Worm (Caenorhabditis elegans): ENCODE measurements around the gene C36C5.14.

The C36C5.14 gene

ce11 chrV:3124912-3125311, 40.4 kb downstream of the C36C5.14 start, which contains the start of gene Y73C8C.12:
Gene Y73C8C.12 (plus strand): TSS chrV:3125212.
- TF ChIP-seq pha-2 (tag; optimal IDR thresholded peaks at IDR 0.05) (no peak), dmd-4 (tag; optimal IDR thresholded peaks at IDR 0.05; ENCODE audit: borderline replicate concordance) (no peak), syd-9 (tag; optimal IDR thresholded peaks at IDR 0.05) (no peak), ceh-31 (tag; optimal IDR thresholded peaks at IDR 0.05) (no peak), pat-9 (tag; optimal IDR thresholded peaks at IDR 0.05) (no peak), ceh-45 (GFP tag; IDR thresholded peaks at IDR 0.05) (no peak), ref-2 (tag; optimal IDR thresholded peaks at IDR 0.05) (no peak), ceh-48 (tag; optimal IDR thresholded peaks at IDR 0.05) (no peak), nhr-11 (tag; optimal IDR thresholded peaks at IDR 0.05) (no peak), ceh-18 (tag; optimal IDR thresholded peaks at IDR 0.05) (no peak), pha-4 (tag; optimal IDR thresholded peaks at IDR 0.05) (no peak)

ce11 chrV:3122403-3122802, 42.9 kb downstream of the C36C5.14 start:
- TF ChIP-seq gmeb-2 (tag; optimal IDR thresholded peaks at IDR 0.05) = no peak
- TF ChIP-seq pag-3 (tag; optimal IDR thresholded peaks at IDR 0.05; ENCODE audit: borderline replicate concordance) = no peak
- no peak for TF ChIP-seq sox-2 (GFP tag; IDR thresholded peaks at IDR 0.05)
- no peak for TF ChIP-seq rnt-1 (tag; optimal IDR thresholded peaks at IDR 0.05)

- TF ChIP-seq tbx-2 (tag; optimal IDR thresholded peaks at IDR 0.05) (no peak), unc-3 (GFP tag; conservative IDR thresholded peaks at IDR 0.05) (no peak), unc-3 (tag; optimal IDR thresholded peaks at IDR 0.05) (no peak), ceh-22 (tag; optimal IDR thresholded peaks at IDR 0.05) (no peak), nfya-1 (tag; optimal IDR thresholded peaks at IDR 0.05) (no peak), madf-2 (tag; optimal IDR thresholded peaks at IDR 0.05) (no peak), pha-4 (tag; optimal IDR thresholded peaks at IDR 0.05) (no peak), ceh-18 (tag; optimal IDR thresholded peaks at IDR 0.05) (no peak), hlh-13 (GFP tag; optimal IDR thresholded peaks at IDR 0.05) (no peak), F13H6.1 (tag; optimal IDR thresholded peaks at IDR 0.05) (no peak), unc-42 (tag; optimal IDR thresholded peaks at IDR 0.05) (no peak), ref-2 (tag; optimal IDR thresholded peaks at IDR 0.05) (no peak), ceh-24 (tag; optimal IDR thresholded peaks at IDR 0.05) (no peak), ahr-1 (tag; optimal IDR thresholded peaks at IDR 0.05) (no peak), pax-1 (tag; optimal IDR thresholded peaks at IDR 0.05) (no peak), ama-1 (optimal IDR thresholded peaks at IDR 0.05) (no peak), Y22D7AL.16 (tag; optimal IDR thresholded peaks at IDR 0.05) (no peak), lin-11 (tag; optimal IDR thresholded peaks at IDR 0.05) (no peak), unc-86 (tag; optimal IDR thresholded peaks at IDR 0.05) (no peak)
These were observed 43.6 kb downstream of the C36C5.14 start, which contains the start of gene srt-56 for ce11 chrV:3121743-3122142. Gene srt-56 (minus strand): TSS chrV:3121843.

ce11 chrV:3119185-3119584, 46.2 kb downstream of the C36C5.14 start:
- TF ChIP-seq ceh-22 (tag; optimal IDR thresholded peaks at IDR 0.05) (no peak), ceh-30 (tag; optimal IDR thresholded peaks at IDR 0.05) (no peak), pros-1 (tag; optimal IDR thresholded peaks at IDR 0.05) (no peak), ceh-14 (tag; optimal IDR thresholded peaks at IDR 0.05) (no peak), odd-2 (tag; optimal IDR thresholded peaks at IDR 0.05) (no peak), ceh-34 (tag; optimal IDR thresholded peaks at IDR 0.05) (no peak), lin-11 (tag; optimal IDR thresholded peaks at IDR 0.05) (no peak), elt-2 (tag; optimal IDR thresholded peaks at IDR 0.05) (no peak), eyg-1 (tag; optimal IDR thresholded peaks at IDR 0.05) (no peak), pax-1 (tag; optimal IDR thresholded peaks at IDR 0.05) (no peak), madf-2 (tag; optimal IDR thresholded peaks at IDR 0.05) (no peak), hlh-13 (GFP tag; optimal IDR thresholded peaks at IDR 0.05) (no peak), hlh-6 (tag; optimal IDR thresholded peaks at IDR 0.05) (no peak)
